Worm (Caenorhabditis elegans): Measurements from ENCODE around the gene srbc-2.

ce11 chrV:3398314-3398713, 21.4 kb upstream of the srbc-2 start, which contains the start of gene T20D4.11:
- TF ChIP-seq sea-2 (GFP tag; IDR thresholded peaks at IDR 0.05), result no peak
- TF ChIP-seq lin-35 (GFP tag; optimal IDR thresholded peaks at IDR 0.05), result no peak
- no peak for TF ChIP-seq bed-1 (GFP tag; IDR thresholded peaks at IDR 0.05)
- TF ChIP-seq lsl-1 (GFP tag; optimal IDR thresholded peaks at IDR 0.05), result no peak
